Worm (Caenorhabditis elegans): Measurements from ENCODE around the gene sde-2.

sde-2 gene

DNA sequence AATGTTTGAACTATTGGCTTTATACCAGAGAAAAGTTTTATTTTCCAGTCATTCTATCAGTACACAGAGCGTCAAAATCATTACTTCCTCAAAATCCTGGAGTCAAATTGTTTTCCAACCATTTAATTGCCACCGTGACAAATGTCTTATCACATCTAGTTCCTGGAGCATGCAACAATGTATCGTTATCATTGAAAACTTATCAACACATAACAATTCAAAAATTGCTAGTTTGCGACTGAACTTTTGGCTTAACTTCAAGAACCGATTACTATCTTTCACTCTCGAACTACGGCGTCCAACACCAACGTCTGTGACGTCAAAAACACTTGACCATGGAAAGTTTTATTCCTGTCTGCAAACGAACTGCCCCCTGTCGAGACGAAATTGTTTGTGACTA is 10.7 kb downstream of the sde-2 start:
- no peak for TF ChIP-seq tra-4 (tag; optimal IDR thresholded peaks at IDR 0.05)
- no peak for TF ChIP-seq hnd-1 (tag; optimal IDR thresholded peaks at IDR 0.05)
- no peak for TF ChIP-seq aly-1 (tag; optimal IDR thresholded peaks at IDR 0.05)
- TF ChIP-seq ceh-13 (GFP tag; optimal IDR thresholded peaks at IDR 0.05) = no peak
- no peak for TF ChIP-seq pes-1 (GFP tag; IDR thresholded peaks at IDR 0.05)
- no peak for TF ChIP-seq ets-7 (tag; optimal IDR thresholded peaks at IDR 0.05)
- TF ChIP-seq hmbx-1 (tag; optimal IDR thresholded peaks at IDR 0.05) = no peak
- TF ChIP-seq sea-1 (GFP tag; conservative IDR thresholded peaks at IDR 0.05) = no peak
- TF ChIP-seq hmg-4 (GFP tag; optimal IDR thresholded peaks at IDR 0.05) = no peak
- no peak for TF ChIP-seq ama-1 (optimal IDR thresholded peaks at IDR 0.05)
- no peak for TF ChIP-seq ceh-36 (tag; optimal IDR thresholded peaks at IDR 0.05)
- TF ChIP-seq flt-1 (GFP tag; IDR thresholded peaks at IDR 0.05) = no peak
- TF ChIP-seq B0310.2 (tag; optimal IDR thresholded peaks at IDR 0.05) = no peak
- TF ChIP-seq scrt-1 (GFP tag; IDR thresholded peaks at IDR 0.05) = no peak
- TF ChIP-seq F13C5.2 (tag; optimal IDR thresholded peaks at IDR 0.05) = no peak
- TF ChIP-seq tbx-11 (GFP tag; IDR thresholded peaks at IDR 0.05) = no peak
- no peak for TF ChIP-seq tbx-37 (GFP tag; conservative IDR thresholded peaks at IDR 0.05)

DNA sequence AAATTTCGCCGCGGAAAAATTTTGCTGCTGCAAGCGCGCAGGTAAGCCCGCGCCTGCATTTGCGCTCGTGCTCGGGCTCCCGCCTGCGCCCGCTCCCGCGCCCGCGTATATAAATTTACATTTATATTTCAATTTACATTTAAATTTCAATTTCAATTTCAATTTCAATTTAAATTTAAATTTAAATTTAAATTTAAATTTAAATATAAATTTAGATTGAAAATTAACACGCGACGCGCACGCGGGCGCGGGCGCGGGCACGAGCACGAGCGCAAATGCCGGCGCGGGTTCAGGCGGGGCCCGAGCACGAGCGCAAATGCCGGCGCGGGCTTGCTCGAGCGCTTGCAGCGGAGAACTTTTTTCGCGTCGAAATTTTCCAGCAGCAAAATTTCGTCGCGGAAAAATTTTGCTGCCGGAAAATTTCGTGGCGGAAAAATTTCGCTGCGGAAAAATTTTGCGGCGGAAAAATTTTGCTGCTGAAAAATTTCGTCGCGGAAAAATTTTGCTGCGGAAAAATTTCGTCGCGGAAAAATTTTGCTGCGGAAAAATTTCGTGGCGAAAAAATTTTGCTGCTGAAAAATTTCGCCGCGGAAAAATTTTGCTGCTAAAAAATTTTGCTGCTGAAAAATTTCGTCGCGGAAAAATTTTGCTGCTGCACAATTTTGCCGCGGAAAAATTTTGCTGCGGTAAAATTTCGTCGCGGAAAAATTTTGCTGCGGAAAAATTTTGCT is 18.6 kb downstream of the sde-2 start:
- TF ChIP-seq ets-7 (tag; optimal IDR thresholded peaks at IDR 0.05) (no peak), pes-1 (GFP tag; IDR thresholded peaks at IDR 0.05) (peak; percentile 75), hnd-1 (tag; optimal IDR thresholded peaks at IDR 0.05) (no peak), hmbx-1 (tag; optimal IDR thresholded peaks at IDR 0.05) (no peak), aly-1 (tag; optimal IDR thresholded peaks at IDR 0.05) (no peak), B0310.2 (tag; optimal IDR thresholded peaks at IDR 0.05) (no peak), tbx-37 (GFP tag; conservative IDR thresholded peaks at IDR 0.05) (no peak), flt-1 (GFP tag; IDR thresholded peaks at IDR 0.05) (peak; percentile 50; the same call in 1 of the 2 replicates), tbx-11 (GFP tag; IDR thresholded peaks at IDR 0.05) (peak; percentile 42; the same call in 1 of the 2 replicates), sea-1 (GFP tag; conservative IDR thresholded peaks at IDR 0.05) (peak; percentile 78), hmg-4 (GFP tag; optimal IDR thresholded peaks at IDR 0.05) (no peak), ceh-36 (tag; optimal IDR thresholded peaks at IDR 0.05) (no peak), ceh-13 (GFP tag; optimal IDR thresholded peaks at IDR 0.05) (no peak), tra-4 (tag; optimal IDR thresholded peaks at IDR 0.05) (no peak), F13C5.2 (tag; optimal IDR thresholded peaks at IDR 0.05) (no peak), scrt-1 (GFP tag; IDR thresholded peaks at IDR 0.05) (0 out of 2 replicates have a peak, but pooled peaks have one; percentile 62), ama-1 (optimal IDR thresholded peaks at IDR 0.05) (no peak)

DNA sequence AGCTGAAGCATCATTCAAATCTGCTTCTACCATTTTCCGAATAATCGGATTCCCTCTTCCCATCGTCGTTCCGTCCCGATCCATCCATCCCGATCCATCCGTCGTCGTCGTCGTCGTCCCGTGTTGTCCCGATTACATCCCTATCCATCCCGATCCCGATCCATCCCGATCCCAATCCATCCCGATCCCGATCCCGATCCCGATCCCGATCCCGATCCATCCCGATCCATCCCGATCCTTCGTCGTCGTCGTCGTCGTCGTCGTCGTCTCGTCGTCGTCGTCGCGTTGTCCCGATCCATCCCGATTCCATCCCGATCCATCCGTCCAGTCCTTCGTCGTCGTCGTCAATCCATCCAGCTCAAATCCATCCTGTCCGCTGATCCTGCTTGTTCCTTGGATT is 19.8 kb downstream of the sde-2 start:
- no peak for TF ChIP-seq pes-1 (GFP tag; IDR thresholded peaks at IDR 0.05)
- TF ChIP-seq aly-1 (tag; optimal IDR thresholded peaks at IDR 0.05) = peak; percentile 14

DNA sequence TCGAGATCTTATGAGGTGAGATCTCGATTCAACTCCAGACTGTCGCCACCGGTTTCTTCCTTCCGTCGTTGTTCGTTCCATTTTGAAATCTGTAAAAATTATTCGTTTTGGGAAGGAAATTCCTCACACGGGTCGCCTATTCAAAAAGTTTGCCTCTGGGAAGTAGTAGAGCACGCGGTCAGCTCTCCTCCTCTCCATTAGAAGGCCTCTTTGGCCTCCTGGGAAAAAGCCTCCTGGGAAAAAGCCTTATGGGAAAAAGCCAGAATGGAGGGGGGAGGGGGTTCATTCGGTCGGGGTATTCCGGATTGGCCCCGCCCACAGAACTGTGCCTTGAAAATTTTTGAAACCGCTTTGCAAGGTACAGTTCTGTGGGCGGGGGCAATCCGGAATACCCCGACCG is 20.2 kb downstream of the sde-2 start:
- TF ChIP-seq pes-1 (GFP tag; IDR thresholded peaks at IDR 0.05) (peak; percentile 44; the same call in 1 of the 2 replicates), F13C5.2 (tag; optimal IDR thresholded peaks at IDR 0.05) (no peak)

DNA sequence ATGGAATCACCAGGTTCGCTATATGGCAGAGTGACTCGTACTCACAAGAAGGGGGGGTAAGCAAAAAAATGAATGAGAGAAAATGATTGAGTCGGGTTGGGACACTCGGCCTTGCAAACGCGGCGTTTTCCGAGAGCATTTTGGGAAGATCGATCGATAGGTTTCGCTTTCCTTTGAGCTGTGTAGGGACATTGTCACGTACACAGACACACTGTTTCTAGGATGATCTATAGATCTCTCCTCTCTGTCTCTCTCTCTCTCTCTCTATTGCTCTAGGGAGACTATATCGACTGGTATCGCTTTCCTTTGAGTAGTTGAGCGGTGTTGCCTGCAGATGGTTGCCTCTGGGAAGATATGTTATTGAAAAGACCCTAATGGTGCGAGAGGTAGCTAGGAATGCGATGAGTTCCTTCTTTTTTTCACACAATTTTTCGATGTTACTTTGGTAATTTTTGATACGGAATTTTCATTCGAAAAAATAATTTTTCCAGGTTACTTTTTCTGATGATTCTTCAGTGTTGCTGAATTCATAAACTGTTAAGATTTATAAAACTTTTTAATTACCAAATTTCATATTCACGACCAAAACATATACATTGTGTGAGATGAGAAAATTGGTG is 22.5 kb downstream of the sde-2 start, which contains the start of gene H37A05.4:
Gene H37A05.4, minus strand, starts transcription at position 51 of the 620 bp plus-strand sequence.
- TF ChIP-seq ama-1 (optimal IDR thresholded peaks at IDR 0.05) = no peak
- TF ChIP-seq hmg-4 (GFP tag; optimal IDR thresholded peaks at IDR 0.05) = peak; percentile 2

DNA sequence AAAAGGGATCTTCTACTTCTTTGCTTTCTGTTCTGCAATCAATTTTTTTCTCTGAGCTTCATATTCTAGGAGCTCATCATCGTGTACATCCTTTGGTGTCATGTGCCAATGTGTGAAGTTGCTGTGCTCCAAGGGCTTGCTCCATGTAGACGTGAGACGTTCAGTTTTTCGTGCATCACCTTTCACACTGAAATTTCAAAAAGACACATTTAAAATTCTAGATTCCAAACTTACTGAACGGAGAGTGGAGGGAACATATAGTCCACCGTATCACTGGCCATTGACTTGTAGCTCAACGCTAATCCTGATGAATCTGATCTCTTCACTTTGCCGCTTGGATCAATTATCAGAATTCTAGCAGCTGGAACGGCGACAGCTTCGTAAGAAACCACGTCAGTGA is 23.4 kb downstream of the sde-2 start:
- TF ChIP-seq hmg-4 (GFP tag; optimal IDR thresholded peaks at IDR 0.05) (no peak), pes-1 (GFP tag; IDR thresholded peaks at IDR 0.05) (no peak), F13C5.2 (tag; optimal IDR thresholded peaks at IDR 0.05) (no peak), sea-1 (GFP tag; conservative IDR thresholded peaks at IDR 0.05) (no peak), ama-1 (optimal IDR thresholded peaks at IDR 0.05) (no peak), ceh-13 (GFP tag; optimal IDR thresholded peaks at IDR 0.05) (no peak), hnd-1 (tag; optimal IDR thresholded peaks at IDR 0.05) (no peak), hmbx-1 (tag; optimal IDR thresholded peaks at IDR 0.05) (no peak), B0310.2 (tag; optimal IDR thresholded peaks at IDR 0.05) (no peak), ceh-36 (tag; optimal IDR thresholded peaks at IDR 0.05) (no peak), scrt-1 (GFP tag; IDR thresholded peaks at IDR 0.05) (no peak), ets-7 (tag; optimal IDR thresholded peaks at IDR 0.05) (no peak), aly-1 (tag; optimal IDR thresholded peaks at IDR 0.05) (no peak), tra-4 (tag; optimal IDR thresholded peaks at IDR 0.05) (no peak), tbx-11 (GFP tag; IDR thresholded peaks at IDR 0.05) (no peak), tbx-37 (GFP tag; conservative IDR thresholded peaks at IDR 0.05) (no peak), flt-1 (GFP tag; IDR thresholded peaks at IDR 0.05) (no peak)

DNA sequence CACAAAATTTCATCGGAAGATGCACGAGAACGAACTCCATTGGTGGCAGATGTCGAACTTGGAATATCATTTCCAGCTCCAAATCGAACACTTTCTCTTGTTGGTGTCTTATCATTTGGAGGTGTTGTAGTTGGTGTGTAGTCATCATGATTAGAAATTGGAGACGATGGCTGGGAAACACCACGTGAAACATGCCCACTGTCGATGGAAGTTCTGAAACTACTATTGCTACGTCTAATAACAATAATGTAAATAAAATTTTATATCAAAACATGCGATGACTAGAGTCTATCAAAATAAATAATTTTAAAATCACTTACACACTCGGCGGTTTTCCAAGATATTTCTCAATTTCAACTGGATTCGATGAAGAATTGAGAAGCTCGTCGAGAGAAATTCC is 24.9 kb downstream of the sde-2 start:
- TF ChIP-seq ama-1 (optimal IDR thresholded peaks at IDR 0.05) (no peak), tbx-37 (GFP tag; conservative IDR thresholded peaks at IDR 0.05) (no peak), sea-1 (GFP tag; conservative IDR thresholded peaks at IDR 0.05) (no peak), aly-1 (tag; optimal IDR thresholded peaks at IDR 0.05) (no peak), hnd-1 (tag; optimal IDR thresholded peaks at IDR 0.05) (no peak), tbx-11 (GFP tag; IDR thresholded peaks at IDR 0.05) (no peak), tra-4 (tag; optimal IDR thresholded peaks at IDR 0.05) (no peak), hmg-4 (GFP tag; optimal IDR thresholded peaks at IDR 0.05) (no peak), scrt-1 (GFP tag; IDR thresholded peaks at IDR 0.05) (no peak), ceh-13 (GFP tag; optimal IDR thresholded peaks at IDR 0.05) (no peak), ets-7 (tag; optimal IDR thresholded peaks at IDR 0.05) (no peak), flt-1 (GFP tag; IDR thresholded peaks at IDR 0.05) (no peak), hmbx-1 (tag; optimal IDR thresholded peaks at IDR 0.05) (no peak), ceh-36 (tag; optimal IDR thresholded peaks at IDR 0.05) (no peak), F13C5.2 (tag; optimal IDR thresholded peaks at IDR 0.05) (no peak), B0310.2 (tag; optimal IDR thresholded peaks at IDR 0.05) (no peak), pes-1 (GFP tag; IDR thresholded peaks at IDR 0.05) (no peak)
